Worm (Caenorhabditis elegans) whole organism, L2 larva: ENCODE results near the gene apc-11.

ENCODE experiments used
- alr-1 ChIP-seq: fragments of 150-350 bp; optimal IDR thresholded peaks from 2 replicates; lab custom pipeline; 2014; ENCODE audit warnings: missing biosample characterization, missing genetic modification characterization
- lsy-2 ChIP-seq, 2 experiments: fragments of 150-350 bp in 1 of 2; sonication (generic microtip) in 1 of 2; optimal IDR thresholded peaks; 2 replicates each; lab custom pipeline; 2014 to 2017; ENCODE audit warnings: missing biosample characterization in 2 of 2, missing genetic modification characterization in 2 of 2
- nhr-12 ChIP-seq: fragments of 150-350 bp; optimal IDR thresholded peaks from 2 replicates; lab custom pipeline; 2014; ENCODE audit warnings: missing biosample characterization, missing genetic modification characterization
- unc-62 ChIP-seq: fragments of 150-350 bp; optimal IDR thresholded peaks from 2 replicates; lab custom pipeline; 2014; ENCODE audit warnings: missing biosample characterization, missing genetic modification reagents, missing genetic modification characterization

DNA sequence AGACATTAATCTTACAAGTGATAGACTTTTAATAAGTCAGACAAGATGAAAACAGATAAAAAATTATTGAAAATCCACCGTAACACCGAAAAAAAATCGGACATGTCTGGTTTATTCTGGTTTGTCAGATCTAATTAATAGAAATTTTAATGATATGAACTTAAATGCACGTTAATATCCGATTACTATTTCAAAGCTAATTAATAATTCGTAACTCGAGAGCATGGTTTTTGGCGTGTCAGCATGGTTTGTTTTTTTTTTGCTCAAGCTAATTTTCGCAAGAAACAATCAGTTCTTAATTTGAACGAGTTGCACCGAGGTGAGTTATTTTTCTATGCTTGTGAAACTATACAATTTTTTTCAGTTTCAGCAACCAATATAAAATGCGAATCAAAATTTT lies 40.7 kb upstream of the apc-11 start, which contains the start of gene clec-153:
- no peak for TF ChIP-seq unc-62 (GFP tag; lab: Kevin White, UChicago)
- no peak for TF ChIP-seq alr-1 (tag; lab: Kevin White, UChicago)
- TF ChIP-seq lsy-2 (tag; optimal IDR thresholded peaks at IDR 0.05; lab: Kevin White, UChicago) = no peak
- no peak for TF ChIP-seq nhr-12 (tag; lab: Kevin White, UChicago)
